Fruit fly (Drosophila melanogaster) whole organism, prepupa: ENCODE data around the gene CG34253.

Source experiments
- Blimp-1 ChIP-seq: fragments of 200-800 bp; sonication (Bioruptor generic); optimal IDR thresholded peaks from 3 replicates; lab custom pipeline; 2017; ENCODE audit warnings: missing biosample characterization, missing genetic modification characterization, mild to moderate bottlenecking, moderate library complexity, missing genetic modification reagents
- CG10631 ChIP-seq: fragments of 200-800 bp; sonication (Bioruptor generic); optimal IDR thresholded peaks from 2 replicates; lab custom pipeline; 2016; ENCODE audit warnings: missing biosample characterization, missing genetic modification characterization
- CG10669 ChIP-seq: fragments of 200-800 bp; sonication (Bioruptor generic); optimal IDR thresholded peaks from 3 replicates; lab custom pipeline; 2018; ENCODE audit warnings: missing biosample characterization, mild to moderate bottlenecking, missing genetic modification characterization, moderate library complexity
- CG11294 ChIP-seq: fragments of 200-800 bp; sonication (Bioruptor generic); IDR thresholded peaks from 2 replicates; pipeline ENCODE4 v1.3.6; 2022; ENCODE audit warnings: missing biosample characterization, missing genetic modification characterization
- CG11762 ChIP-seq: fragments of 200-800 bp; sonication (Bioruptor generic); optimal IDR thresholded peaks from 3 replicates; lab custom pipeline; 2016; ENCODE audit warnings: missing biosample characterization, missing genetic modification characterization; ENCODE audit not compliant: insufficient read depth
- CG11902 ChIP-seq: fragments of 200-800 bp; sonication (Bioruptor generic); optimal IDR thresholded peaks from 3 replicates; lab custom pipeline; 2016; ENCODE audit warnings: missing biosample characterization, missing genetic modification characterization
- CG15336 ChIP-seq: fragments of 200-800 bp; sonication (Bioruptor generic); IDR thresholded peaks from 2 replicates; pipeline ENCODE4 v1.3.6; 2022; ENCODE audit warnings: missing biosample characterization, missing genetic modification characterization
- CG16779 ChIP-seq: fragments of 200-800 bp; sonication (Bioruptor generic); optimal IDR thresholded peaks from 3 replicates; lab custom pipeline; 2017; ENCODE audit warnings: missing biosample characterization, mild to moderate bottlenecking, missing genetic modification characterization
- CG3032 ChIP-seq: fragments of 200-800 bp; optimal IDR thresholded peaks from 2 replicates; lab custom pipeline; 2019; ENCODE audit warnings: missing biosample characterization, mild to moderate bottlenecking, missing genetic modification characterization, moderate library complexity
- CG31627 ChIP-seq: fragments of 200-800 bp; sonication (Bioruptor generic); optimal IDR thresholded peaks from 3 replicates; lab custom pipeline; 2016; ENCODE audit warnings: missing biosample characterization, missing genetic modification characterization
- CG32006 ChIP-seq: fragments of 200-800 bp; sonication (Bioruptor generic); optimal IDR thresholded peaks from 3 replicates; lab custom pipeline; 2017; ENCODE audit warnings: missing biosample characterization, mild to moderate bottlenecking, missing genetic modification characterization
- CG34406 ChIP-seq: fragments of 200-800 bp; sonication (Bioruptor generic); optimal IDR thresholded peaks from 3 replicates; lab custom pipeline; 2016; ENCODE audit warnings: missing biosample characterization, missing genetic modification characterization
- CG4318 ChIP-seq: fragments of 200-800 bp; sonication (Bioruptor generic); optimal IDR thresholded peaks from 3 replicates; lab custom pipeline; 2017; ENCODE audit warnings: missing biosample characterization, mild to moderate bottlenecking, missing genetic modification characterization
- CG6163 ChIP-seq: fragments of 200-800 bp; sonication (Bioruptor generic); IDR thresholded peaks from 3 replicates; pipeline ENCODE4 v1.3.6; 2022; ENCODE audit warnings: missing biosample characterization, missing genetic modification characterization
- CG6276 ChIP-seq: fragments of 200-800 bp; sonication (Bioruptor generic); optimal IDR thresholded peaks from 2 replicates; lab custom pipeline; 2017; ENCODE audit warnings: missing biosample characterization, mild to moderate bottlenecking, missing genetic modification characterization
- CG6792 ChIP-seq: fragments of 200-800 bp; sonication (Bioruptor generic); optimal IDR thresholded peaks from 3 replicates; lab custom pipeline; 2016; ENCODE audit warnings: missing biosample characterization, missing genetic modification characterization
- CG6854 ChIP-seq: fragments of 200-800 bp; sonication (Bioruptor generic); optimal IDR thresholded peaks from 2 replicates; lab custom pipeline; 2017; ENCODE audit warnings: missing biosample characterization, mild to moderate bottlenecking, missing genetic modification characterization
- CG7368 ChIP-seq: fragments of 200-800 bp; sonication (Bioruptor generic); optimal IDR thresholded peaks from 3 replicates; lab custom pipeline; 2016; ENCODE audit warnings: missing biosample characterization, missing genetic modification characterization
- CG8119 ChIP-seq: fragments of 200-800 bp; sonication (Bioruptor generic); IDR thresholded peaks from 3 replicates; pipeline ENCODE4 v1.3.6; 2022; ENCODE audit warnings: missing biosample characterization, missing genetic modification characterization
- CG9139 ChIP-seq: fragments of 200-800 bp; sonication (Bioruptor generic); optimal IDR thresholded peaks from 3 replicates; lab custom pipeline; 2017; ENCODE audit warnings: missing biosample characterization, mild to moderate bottlenecking, missing genetic modification characterization
- Eip75B ChIP-seq: fragments of 200-800 bp; sonication (Bioruptor generic); optimal IDR thresholded peaks from 3 replicates; lab custom pipeline; 2016; ENCODE audit warnings: missing biosample characterization, missing genetic modification characterization
- Eip78C ChIP-seq: fragments of 200-800 bp; sonication (Bioruptor generic); peaks from one replicate; lab custom pipeline; 2016; ENCODE audit warnings: missing biosample characterization, missing genetic modification characterization
- Eip93F ChIP-seq: fragments of 200-800 bp; sonication (Bioruptor generic); optimal IDR thresholded peaks from 2 replicates; lab custom pipeline; 2016; ENCODE audit warnings: missing biosample characterization, mild to moderate bottlenecking, missing genetic modification characterization
- Ets21C ChIP-seq: fragments of 200-800 bp; sonication (Bioruptor generic); optimal IDR thresholded peaks from 3 replicates; lab custom pipeline; 2016; ENCODE audit warnings: missing biosample characterization, missing genetic modification characterization
- Ets96B ChIP-seq: fragments of 200-800 bp; optimal IDR thresholded peaks from 2 replicates; lab custom pipeline; 2019; ENCODE audit warnings: missing biosample characterization, mild to moderate bottlenecking, missing genetic modification characterization, moderate library complexity
- Gug ChIP-seq: fragments of 200-800 bp; sonication (Bioruptor generic); IDR thresholded peaks from 2 replicates; pipeline ENCODE4 v1.3.6; 2022; ENCODE audit warnings: missing biosample characterization, missing genetic modification characterization
- Hr38 ChIP-seq: sonication (Bioruptor generic); optimal IDR thresholded peaks from 2 replicates; lab custom pipeline; 2016; ENCODE audit warnings: missing biosample characterization, missing genetic modification characterization
- Hr39 ChIP-seq: fragments of 200-800 bp; sonication (Bioruptor generic); optimal IDR thresholded peaks from 2 replicates; lab custom pipeline; 2016; ENCODE audit warnings: missing biosample characterization, missing genetic modification characterization
- Hr4 ChIP-seq: fragments of 200-800 bp; sonication (Bioruptor generic); optimal IDR thresholded peaks from 3 replicates; lab custom pipeline; 2016; ENCODE audit warnings: missing biosample characterization, missing genetic modification characterization
- Lpt ChIP-seq: fragments of 200-800 bp; sonication (Bioruptor generic); optimal IDR thresholded peaks from 3 replicates; lab custom pipeline; 2016; ENCODE audit warnings: missing biosample characterization, missing genetic modification characterization
- Met ChIP-seq: fragments of 200-800 bp; sonication (Bioruptor generic); optimal IDR thresholded peaks from 3 replicates; lab custom pipeline; 2016; ENCODE audit warnings: missing biosample characterization, missing genetic modification characterization
- OdsH ChIP-seq: fragments of 200-800 bp; sonication (Bioruptor generic); optimal IDR thresholded peaks from 3 replicates; lab custom pipeline; 2016; ENCODE audit warnings: missing biosample characterization, missing genetic modification characterization
- Sox14 ChIP-seq: fragments of 200-800 bp; sonication (Bioruptor generic); optimal IDR thresholded peaks from 3 replicates; lab custom pipeline; 2016; ENCODE audit warnings: missing biosample characterization, missing genetic modification characterization
- achi ChIP-seq: fragments of 200-800 bp; sonication (Bioruptor generic); optimal IDR thresholded peaks from 3 replicates; lab custom pipeline; 2016; ENCODE audit warnings: missing biosample characterization, missing genetic modification characterization
- acj6 ChIP-seq: fragments of 200-800 bp; sonication (Bioruptor generic); optimal IDR thresholded peaks from 3 replicates; lab custom pipeline; 2016; ENCODE audit warnings: missing biosample characterization, missing genetic modification characterization
- dac ChIP-seq: fragments of 200-800 bp; sonication (Bioruptor generic); optimal IDR thresholded peaks from 2 replicates; lab custom pipeline; 2017; ENCODE audit warnings: missing biosample characterization, mild to moderate bottlenecking, missing genetic modification characterization
- eg ChIP-seq: fragments of 200-800 bp; sonication (Bioruptor generic); IDR thresholded peaks from 3 replicates; pipeline ENCODE4 v1.3.6; 2022; ENCODE audit warnings: missing biosample characterization, missing genetic modification characterization
- esn ChIP-seq: fragments of 200-800 bp; sonication (Bioruptor generic); optimal IDR thresholded peaks from 2 replicates; lab custom pipeline; 2016; ENCODE audit warnings: missing biosample characterization, mild to moderate bottlenecking, missing genetic modification characterization, moderate library complexity
- fd59A ChIP-seq: fragments of 200-800 bp; sonication (Bioruptor generic); optimal IDR thresholded peaks from 2 replicates; lab custom pipeline; 2017; ENCODE audit warnings: missing biosample characterization, mild to moderate bottlenecking, missing genetic modification characterization, missing genetic modification reagents
- fd85E ChIP-seq: fragments of 200-800 bp; sonication (Bioruptor generic); optimal IDR thresholded peaks from 3 replicates; lab custom pipeline; 2016; ENCODE audit warnings: missing biosample characterization, missing genetic modification characterization
- lz ChIP-seq: fragments of 200-800 bp; sonication (Bioruptor generic); optimal IDR thresholded peaks from 3 replicates; lab custom pipeline; 2016; ENCODE audit warnings: missing biosample characterization, missing genetic modification characterization
- net ChIP-seq: fragments of 200-800 bp; sonication (Bioruptor generic); optimal IDR thresholded peaks from 3 replicates; lab custom pipeline; 2016; ENCODE audit warnings: missing biosample characterization, missing genetic modification characterization
- pdm3 ChIP-seq: fragments of 200-800 bp; sonication (Bioruptor generic); optimal IDR thresholded peaks from 3 replicates; lab custom pipeline; 2016; ENCODE audit warnings: missing biosample characterization, missing genetic modification characterization
- salr ChIP-seq, 2 experiments: fragments of 200-800 bp; sonication (Bioruptor generic); optimal IDR thresholded peaks; 3 replicates each; lab custom pipeline; 2016 to 2018; ENCODE audit warnings: missing biosample characterization in 2 of 2, missing genetic modification characterization in 2 of 2, mild to moderate bottlenecking in 1 of 2
- ss ChIP-seq, 2 experiments: fragments of 200-800 bp; sonication (Bioruptor generic); optimal IDR thresholded peaks; 2 replicates in 1 of 2; 3 replicates in 1 of 2; lab custom pipeline; 2017 to 2018; ENCODE audit warnings: mild to moderate bottlenecking in 2 of 2, missing biosample characterization in 2 of 2, missing genetic modification characterization in 2 of 2, moderate library complexity in 1 of 2
- vri ChIP-seq: fragments of 200-800 bp; sonication (Bioruptor generic); optimal IDR thresholded peaks from 3 replicates; lab custom pipeline; 2016; ENCODE audit warnings: missing biosample characterization, mild to moderate bottlenecking, missing genetic modification characterization

CG34253 gene

DNA sequence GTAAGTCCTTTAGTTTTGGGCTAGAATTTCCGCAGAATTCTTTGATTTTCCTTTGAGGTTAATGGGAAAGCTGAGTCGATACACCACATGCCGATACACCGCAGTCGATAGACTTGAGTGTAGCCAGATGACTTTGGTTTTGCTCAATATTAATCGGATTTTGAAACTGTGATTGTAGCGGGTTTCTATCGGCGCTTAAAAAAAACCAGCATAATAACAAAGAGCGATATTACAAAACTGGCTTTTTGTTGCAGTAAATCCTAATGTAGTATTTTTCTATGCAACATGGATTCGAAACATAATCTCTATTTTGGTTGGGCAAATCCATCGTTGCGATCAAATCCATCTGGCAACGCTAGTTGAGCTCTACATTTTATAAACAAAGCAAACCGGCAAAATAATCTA, 22.3 kb upstream of the CG34253 start, which contains the start of the genes Polr3D and mus304 (continued):
- peak; percentile 3 for TF ChIP-seq Hr4 (GFP tag; lab: Kevin White, UChicago)
- no peak for TF ChIP-seq CG8119
- TF ChIP-seq CG10631 (GFP tag; lab: Kevin White, UChicago) = peak; percentile 20
- peak; percentile 44 for TF ChIP-seq esn
- no peak for TF ChIP-seq CG4318 (GFP tag; lab: Kevin White, UChicago)
- TF ChIP-seq Gug (GFP tag; lab: Robert Waterston, UW) = no peak
- TF ChIP-seq OdsH (GFP tag; lab: Kevin White, UChicago) = no peak
- TF ChIP-seq Eip75B (GFP tag; lab: Kevin White, UChicago) = peak; percentile 15
- TF ChIP-seq lz = peak; percentile 49
- no peak for TF ChIP-seq CG6854
- TF ChIP-seq Hr38 (GFP tag; lab: Kevin White, UChicago) = no peak
- no peak for TF ChIP-seq eg (GFP tag; lab: Robert Waterston, UW)
- peak; percentile 6 for TF ChIP-seq CG31627 (GFP tag; lab: Kevin White, UChicago)
- peak; percentile 11 for TF ChIP-seq Hr39 (GFP tag; lab: Kevin White, UChicago)
- TF ChIP-seq Eip93F (GFP tag; lab: Kevin White, UChicago) = no peak

DNA sequence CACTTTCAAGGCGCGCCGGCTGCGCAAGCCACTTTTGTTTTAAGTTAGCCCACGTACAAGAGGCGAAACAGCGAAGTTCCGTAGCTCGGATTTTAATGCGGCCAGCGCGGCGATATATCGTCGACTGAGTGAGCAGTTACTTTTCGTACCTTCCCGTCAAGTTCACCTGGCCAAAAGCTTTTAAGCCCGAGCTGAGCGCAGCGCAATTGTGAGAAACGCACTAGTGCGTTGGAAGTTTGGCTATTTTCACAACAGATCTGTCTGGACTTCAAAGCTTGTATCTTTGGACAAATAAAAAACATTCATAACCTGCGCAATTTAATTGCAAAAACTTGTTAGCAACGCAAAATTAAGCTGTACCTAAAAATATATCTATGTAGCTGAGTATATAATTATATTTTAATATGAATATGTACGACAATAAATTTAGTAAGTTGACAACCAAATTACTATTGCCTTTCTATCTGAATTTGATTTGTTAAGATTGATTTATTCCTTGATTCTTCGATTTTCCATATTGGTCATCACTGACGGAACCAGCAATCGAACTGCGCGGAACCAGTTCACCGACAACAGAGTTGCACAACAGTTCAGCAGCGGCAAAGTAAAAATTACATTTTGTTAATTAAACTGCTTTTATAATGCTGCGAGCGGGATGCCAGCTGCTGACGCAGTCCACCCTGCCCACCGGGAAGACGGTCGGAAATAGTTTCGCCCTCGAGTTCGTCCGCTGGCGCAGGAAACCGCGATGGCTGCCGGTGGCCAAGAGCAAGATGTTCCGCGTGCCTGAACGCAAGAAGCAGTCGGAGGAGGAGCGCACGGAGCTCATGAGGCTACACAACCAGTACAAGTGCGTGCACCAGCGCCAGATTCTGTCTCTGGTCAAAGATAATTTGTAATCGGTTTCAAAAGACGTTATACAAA, 19.2 kb upstream of the CG34253 start, which contains the start of the genes CG13698 and mRpS26:
TSS of gene CG13698 (minus strand) at position 129 of the 924 bp plus-strand sequence.
TSS of gene mRpS26 (plus strand) at position 559 of the 924 bp plus-strand sequence.
- TF ChIP-seq CG16779 (tag; lab: Kevin White, UChicago) (no peak), Eip75B (GFP tag; lab: Kevin White, UChicago) (peak; percentile 50), CG11902 (GFP tag; lab: Kevin White, UChicago) (peak; percentile 46), Lpt (GFP tag; lab: Kevin White, UChicago) (peak; percentile 12), CG8119 (peak; percentile 37; the same call in 1 of the 3 replicates), achi (GFP tag; lab: Kevin White, UChicago) (peak; percentile 67), CG34406 (GFP tag; lab: Kevin White, UChicago) (peak; percentile 76), CG9139 (no peak), fd59A (peak; percentile 24), CG10669 (GFP tag; lab: Kevin White, UChicago) (peak; percentile 65), Ets96B (tag; lab: Kevin White, UChicago) (peak; percentile 64), acj6 (GFP tag; lab: Kevin White, UChicago) (peak; percentile 74), Eip93F (GFP tag; lab: Kevin White, UChicago) (peak; percentile 40), OdsH (GFP tag; lab: Kevin White, UChicago) (peak; percentile 78), CG6276 (GFP tag; lab: Kevin White, UChicago) (no peak), Met (GFP tag; lab: Kevin White, UChicago) (no peak), net (peak; percentile 1), CG6163 (GFP tag; lab: Robert Waterston, UW) (peak; percentile 18; the same call in 2 of the 3 replicates), CG15336 (GFP tag; lab: Robert Waterston, UW) (no peak), eg (GFP tag; lab: Robert Waterston, UW) (peak; percentile 52; the same call in 2 of the 3 replicates), Sox14 (GFP tag; lab: Kevin White, UChicago) (peak; percentile 34), Blimp-1 (GFP tag; lab: Kevin White, UChicago) (peak; percentile 40), Hr39 (GFP tag; lab: Kevin White, UChicago) (peak; percentile 55), vri (GFP tag; lab: Kevin White, UChicago) (peak; percentile 4), CG7368 (peak; percentile 39), salr (GFP tag; optimal IDR thresholded peaks at IDR 0.05; lab: Kevin White, UChicago) (peak in 1 of 2 experiments; percentile 17), dac (GFP tag; lab: Kevin White, UChicago) (peak; percentile 55), CG4318 (GFP tag; lab: Kevin White, UChicago) (no peak), ss (GFP tag; optimal IDR thresholded peaks at IDR 0.05; lab: Kevin White, UChicago) (peak in 1 of 2 experiments; percentile 37), fd85E (GFP tag; lab: Kevin White, UChicago) (no peak), CG6792 (GFP tag; lab: Kevin White, UChicago) (peak; percentile 49), pdm3 (GFP tag; lab: Kevin White, UChicago) (peak; percentile 66), CG10631 (GFP tag; lab: Kevin White, UChicago) (peak; percentile 75), CG11762 (GFP tag; lab: Kevin White, UChicago) (peak; percentile 31), lz (peak; percentile 69), CG11294 (GFP tag; lab: Robert Waterston, UW) (peak; percentile 41; the same call in 1 of the 2 replicates), Ets21C (GFP tag; lab: Kevin White, UChicago) (peak; percentile 25), CG6854 (peak; percentile 3), CG3032 (peak; percentile 81), CG32006 (peak; percentile 75), Eip78C (GFP tag; lab: Kevin White, UChicago) (peak; percentile 88)
